Worm (Caenorhabditis elegans): ENCODE data around the gene srw-98.

DNA sequence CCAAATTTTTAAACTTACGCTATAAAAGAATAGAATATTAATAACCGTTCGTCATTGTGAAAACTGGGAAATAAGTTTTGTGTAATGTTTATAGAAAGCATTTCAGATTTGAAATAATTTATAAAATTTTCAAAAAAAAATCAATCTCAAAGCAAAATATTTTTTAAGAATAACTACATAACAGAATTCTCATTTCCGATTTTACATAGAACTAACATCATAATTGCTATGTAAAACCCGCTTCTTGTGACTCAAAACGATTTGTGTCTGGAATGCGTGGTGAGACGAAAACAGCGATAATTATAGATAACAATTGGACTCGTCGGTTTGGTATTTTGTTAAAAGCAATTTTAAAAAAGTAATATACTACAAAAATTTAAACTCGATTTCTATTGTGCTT lies 2.6 kb upstream of the srw-98 start, which contains the start of gene srw-91:
- TF ChIP-seq ama-1 (optimal IDR thresholded peaks at IDR 0.05) (no peak), tra-4 (tag; optimal IDR thresholded peaks at IDR 0.05) (no peak)

All from whole organism, early embryonic.